Fruit fly (Drosophila melanogaster) whole organism, embryonic: ENCODE results near the gene CG33281.

Source experiments
- Adf1 ChIP-seq: fragments of 200-800 bp; sonication (Bioruptor generic); IDR thresholded peaks from 2 replicates; pipeline ENCODE4 v1.3.6; 2022; ENCODE audit warnings: missing biosample characterization, missing genetic modification characterization
- Bdp1 ChIP-seq: fragments of 200-800 bp; sonication (Bioruptor generic); optimal IDR thresholded peaks from 3 replicates; lab custom pipeline; 2016; ENCODE audit warnings: missing biosample characterization, missing genetic modification characterization
- CG10209 ChIP-seq: fragments of 200-800 bp; sonication (Bioruptor generic); optimal IDR thresholded peaks from 3 replicates; lab custom pipeline; 2017; ENCODE audit warnings: missing biosample characterization, mild to moderate bottlenecking, missing genetic modification characterization, missing genetic modification reagents
- CG10321 ChIP-seq: fragments of 200-800 bp; sonication (Bioruptor generic); IDR thresholded peaks from 2 replicates; pipeline ENCODE4 v1.3.6; 2022; ENCODE audit warnings: missing biosample characterization, missing genetic modification characterization
- CG10431 ChIP-seq: fragments of 200-800 bp; sonication (Bioruptor generic); optimal IDR thresholded peaks from 3 replicates; lab custom pipeline; 2018; ENCODE audit warnings: missing biosample characterization, mild to moderate bottlenecking, missing genetic modification characterization
- CG10543 ChIP-seq: fragments of 200-800 bp; sonication (Bioruptor generic); optimal IDR thresholded peaks from 3 replicates; lab custom pipeline; 2017; ENCODE audit warnings: missing biosample characterization, mild to moderate bottlenecking, missing genetic modification characterization, moderate library complexity
- CG12071 ChIP-seq: fragments of 200-800 bp; sonication (Bioruptor generic); optimal IDR thresholded peaks from 3 replicates; lab custom pipeline; 2018; ENCODE audit warnings: missing biosample characterization, mild to moderate bottlenecking, missing genetic modification characterization
- CG13287 ChIP-seq: fragments of 200-800 bp; sonication (Bioruptor generic); IDR thresholded peaks from 2 replicates; pipeline ENCODE4 v1.3.6; 2022; ENCODE audit warnings: missing biosample characterization, missing genetic modification characterization; ENCODE audit not compliant: partially characterized antibody
- CG13424 ChIP-seq: fragments of 200-800 bp; sonication (Bioruptor generic); optimal IDR thresholded peaks from 2 replicates; lab custom pipeline; 2019; ENCODE audit warnings: missing biosample characterization, mild to moderate bottlenecking, missing genetic modification characterization, moderate library complexity
- CG14014 ChIP-seq: fragments of 200-800 bp; sonication (Bioruptor generic); IDR thresholded peaks from 2 replicates; pipeline ENCODE4 v1.3.6; 2022; ENCODE audit warnings: missing biosample characterization, missing genetic modification characterization
- CG15479 ChIP-seq: fragments of 200-800 bp; sonication (Bioruptor generic); optimal IDR thresholded peaks from 3 replicates; lab custom pipeline; 2019; ENCODE audit warnings: missing biosample characterization, mild to moderate bottlenecking, missing genetic modification characterization, moderate library complexity
- CG1647 ChIP-seq: fragments of 200-800 bp; sonication (Bioruptor generic); optimal IDR thresholded peaks from 3 replicates; lab custom pipeline; 2016; ENCODE audit warnings: missing biosample characterization, missing genetic modification characterization
- CG18476 ChIP-seq: fragments of 200-800 bp; sonication (Bioruptor generic); optimal IDR thresholded peaks from 2 replicates; lab custom pipeline; 2016; ENCODE audit warnings: missing biosample characterization, mild to moderate bottlenecking, missing genetic modification characterization
- CG2129 ChIP-seq: fragments of 200-800 bp; sonication (Bioruptor generic); IDR thresholded peaks from 2 replicates; pipeline ENCODE4 v1.3.6; 2022; ENCODE audit warnings: missing biosample characterization, missing genetic modification characterization; ENCODE audit not compliant: partially characterized antibody
- CG31224 ChIP-seq: fragments of 200-800 bp; sonication (Bioruptor generic); IDR thresholded peaks from 2 replicates; pipeline ENCODE4 v1.3.6; 2022; ENCODE audit warnings: missing biosample characterization, missing genetic modification characterization
- CG34422 ChIP-seq: fragments of 200-800 bp; sonication (Bioruptor generic); IDR thresholded peaks from 3 replicates; pipeline ENCODE4 v1.3.6; 2022; ENCODE audit warnings: missing biosample characterization, missing genetic modification characterization
- CG4617 ChIP-seq: fragments of 200-800 bp; sonication (Bioruptor generic); optimal IDR thresholded peaks from 3 replicates; lab custom pipeline; 2016; ENCODE audit warnings: missing biosample characterization, missing genetic modification characterization, borderline replicate concordance
- CG4730 ChIP-seq: fragments of 200-800 bp; sonication (Bioruptor generic); IDR thresholded peaks from 2 replicates; pipeline ENCODE4 v1.3.6; 2022; ENCODE audit warnings: missing biosample characterization, missing genetic modification characterization
- CG5953 ChIP-seq: fragments of 200-800 bp; sonication (Bioruptor generic); IDR thresholded peaks from 2 replicates; pipeline ENCODE4 v1.3.6; 2022; ENCODE audit warnings: missing biosample characterization, missing genetic modification characterization
- CG6765 ChIP-seq: fragments of 200-800 bp; sonication (Bioruptor generic); optimal IDR thresholded peaks from 3 replicates; lab custom pipeline; 2017; ENCODE audit warnings: missing biosample characterization, mild to moderate bottlenecking, missing genetic modification characterization
- CG7839 ChIP-seq: fragments of 200-800 bp; sonication (Bioruptor generic); optimal IDR thresholded peaks from 3 replicates; lab custom pipeline; 2018; ENCODE audit warnings: missing biosample characterization, mild to moderate bottlenecking, missing genetic modification characterization, moderate library complexity
- D19B ChIP-seq: fragments of 200-800 bp; sonication (Bioruptor generic); optimal IDR thresholded peaks from 2 replicates; lab custom pipeline; 2017; ENCODE audit warnings: missing biosample characterization, mild to moderate bottlenecking, missing genetic modification characterization
- Elba2 ChIP-seq: fragments of 200-800 bp; sonication (Bioruptor generic); optimal IDR thresholded peaks from 3 replicates; lab custom pipeline; 2016; ENCODE audit warnings: missing biosample characterization, missing genetic modification characterization
- Hand ChIP-seq: fragments of 200-800 bp; sonication (Bioruptor generic); optimal IDR thresholded peaks from 2 replicates; lab custom pipeline; 2017; ENCODE audit warnings: mild to moderate bottlenecking, missing biosample characterization, missing genetic modification reagents, missing genetic modification characterization
- Hey ChIP-seq: fragments of 200-800 bp; sonication (Bioruptor generic); optimal IDR thresholded peaks from 3 replicates; lab custom pipeline; 2018; ENCODE audit warnings: missing biosample characterization, mild to moderate bottlenecking, missing genetic modification characterization
- Kr ChIP-seq: fragments of 200-800 bp; sonication (Bioruptor generic); optimal IDR thresholded peaks from 2 replicates; lab custom pipeline; 2017; ENCODE audit warnings: missing biosample characterization, mild to moderate bottlenecking, missing genetic modification characterization
- Lhr ChIP-seq: fragments of 200-800 bp; sonication (Bioruptor generic); optimal IDR thresholded peaks from 3 replicates; lab custom pipeline; 2017; ENCODE audit warnings: mild to moderate bottlenecking, missing biosample characterization, missing genetic modification reagents, missing genetic modification characterization
- Lim3 ChIP-seq: fragments of 200-800 bp; sonication (Bioruptor generic); IDR thresholded peaks from 2 replicates; pipeline ENCODE4 v1.3.6; 2022; ENCODE audit warnings: missing biosample characterization, missing genetic modification characterization
- Mrtf ChIP-seq: fragments of 200-800 bp; sonication (Bioruptor generic); IDR thresholded peaks from 3 replicates; pipeline ENCODE4 v1.3.6; 2022; ENCODE audit warnings: missing biosample characterization, missing genetic modification characterization
- Optix ChIP-seq: fragments of 200-800 bp; sonication (Bioruptor generic); IDR thresholded peaks from 3 replicates; pipeline ENCODE4 v1.3.6; 2022; ENCODE audit warnings: missing biosample characterization, missing genetic modification characterization
- Ravus ChIP-seq: fragments of 200-800 bp; sonication (Bioruptor generic); IDR thresholded peaks from 2 replicates; pipeline ENCODE4 v1.3.6; 2022; ENCODE audit warnings: missing biosample characterization, missing genetic modification characterization
- Rfx ChIP-seq: fragments of 200-800 bp; sonication (Bioruptor generic); IDR thresholded peaks from 2 replicates; pipeline ENCODE4 v1.3.6; 2022; ENCODE audit warnings: missing biosample characterization, missing genetic modification characterization
- Six4 ChIP-seq: fragments of 200-800 bp; sonication (Bioruptor generic); optimal IDR thresholded peaks from 2 replicates; lab custom pipeline; 2016; ENCODE audit warnings: missing biosample characterization, missing genetic modification characterization
- Sox100B ChIP-seq: fragments of 200-800 bp; sonication (Bioruptor generic); optimal IDR thresholded peaks from 3 replicates; lab custom pipeline; 2018; ENCODE audit warnings: missing biosample characterization, mild to moderate bottlenecking, missing genetic modification characterization
- Tbp ChIP-seq: fragments of >200 bp; optimal IDR thresholded peaks from 2 replicates; lab custom pipeline; 2018; ENCODE audit warnings: missing biosample characterization, missing genetic modification characterization
- Vsx1 ChIP-seq: fragments of 200-800 bp; sonication (Bioruptor generic); optimal IDR thresholded peaks from 2 replicates; lab custom pipeline; 2017; ENCODE audit warnings: missing biosample characterization, mild to moderate bottlenecking, missing genetic modification characterization, missing genetic modification reagents
- ab ChIP-seq: fragments of 200-800 bp; sonication (Bioruptor generic); optimal IDR thresholded peaks from 2 replicates; lab custom pipeline; 2016; ENCODE audit warnings: missing biosample characterization, missing genetic modification characterization
- ash1 ChIP-seq: fragments of 200-800 bp; sonication (Bioruptor generic); optimal IDR thresholded peaks from 2 replicates; lab custom pipeline; 2018; ENCODE audit warnings: missing biosample characterization, mild to moderate bottlenecking, missing genetic modification characterization
- bcd ChIP-seq: fragments of 200-800 bp; sonication (Bioruptor generic); optimal IDR thresholded peaks from 2 replicates; lab custom pipeline; 2017; ENCODE audit warnings: missing biosample characterization, mild to moderate bottlenecking, missing genetic modification characterization
- br ChIP-seq: fragments of >200 bp; optimal IDR thresholded peaks from 2 replicates; lab custom pipeline; 2017
- btn ChIP-seq: fragments of 200-800 bp; sonication (Bioruptor generic); optimal IDR thresholded peaks from 2 replicates; lab custom pipeline; 2016; ENCODE audit warnings: missing biosample characterization, missing genetic modification characterization
- chif ChIP-seq, 2 experiments: fragments of 200-800 bp; sonication (Bioruptor generic); optimal IDR thresholded peaks; 3 replicates each; lab custom pipeline; 2016; ENCODE audit warnings: missing biosample characterization in 2 of 2, missing genetic modification characterization in 2 of 2
- dati ChIP-seq: fragments of 200-800 bp; sonication (Bioruptor generic); IDR thresholded peaks from 2 replicates; pipeline ENCODE4 v1.3.6; 2022; ENCODE audit warnings: missing biosample characterization, missing genetic modification characterization
- fd3F ChIP-seq: fragments of 200-800 bp; sonication (Bioruptor generic); optimal IDR thresholded peaks from 2 replicates; lab custom pipeline; 2018; ENCODE audit warnings: missing biosample characterization, mild to moderate bottlenecking, missing genetic modification characterization, moderate library complexity
- fd96Cb ChIP-seq: fragments of 200-800 bp; sonication (Bioruptor generic); optimal IDR thresholded peaks from 2 replicates; lab custom pipeline; 2018; ENCODE audit warnings: missing biosample characterization, mild to moderate bottlenecking, missing genetic modification characterization, moderate library complexity
- h ChIP-seq: fragments of >200 bp; optimal IDR thresholded peaks from 2 replicates; lab custom pipeline; 2017
- mam ChIP-seq: fragments of 200-800 bp; sonication (Bioruptor generic); optimal IDR thresholded peaks from 3 replicates; lab custom pipeline; 2016; ENCODE audit warnings: missing biosample characterization, missing genetic modification characterization
- nom ChIP-seq: fragments of 200-800 bp; sonication (Bioruptor generic); optimal IDR thresholded peaks from 2 replicates; lab custom pipeline; 2017; ENCODE audit warnings: missing biosample characterization, missing genetic modification characterization, mild to moderate bottlenecking, moderate library complexity, missing genetic modification reagents
- shn ChIP-seq: fragments of 200-800 bp; sonication (Bioruptor generic); optimal IDR thresholded peaks from 3 replicates; lab custom pipeline; 2016; ENCODE audit warnings: missing biosample characterization, missing genetic modification characterization
- sim ChIP-seq: fragments of 200-800 bp; sonication (Bioruptor generic); IDR thresholded peaks from 2 replicates; pipeline ENCODE4 v1.3.6; 2022; ENCODE audit warnings: missing biosample characterization, missing genetic modification characterization
- stwl ChIP-seq: fragments of 200-800 bp; sonication (Bioruptor generic); optimal IDR thresholded peaks from 3 replicates; lab custom pipeline; 2018; ENCODE audit warnings: missing biosample characterization, mild to moderate bottlenecking, missing genetic modification characterization, moderate library complexity
- zfh2 ChIP-seq: fragments of 200-800 bp; sonication (Bioruptor generic); optimal IDR thresholded peaks from 2 replicates; lab custom pipeline; 2016; ENCODE audit warnings: missing biosample characterization, missing genetic modification characterization

The CG33281 gene

DNA sequence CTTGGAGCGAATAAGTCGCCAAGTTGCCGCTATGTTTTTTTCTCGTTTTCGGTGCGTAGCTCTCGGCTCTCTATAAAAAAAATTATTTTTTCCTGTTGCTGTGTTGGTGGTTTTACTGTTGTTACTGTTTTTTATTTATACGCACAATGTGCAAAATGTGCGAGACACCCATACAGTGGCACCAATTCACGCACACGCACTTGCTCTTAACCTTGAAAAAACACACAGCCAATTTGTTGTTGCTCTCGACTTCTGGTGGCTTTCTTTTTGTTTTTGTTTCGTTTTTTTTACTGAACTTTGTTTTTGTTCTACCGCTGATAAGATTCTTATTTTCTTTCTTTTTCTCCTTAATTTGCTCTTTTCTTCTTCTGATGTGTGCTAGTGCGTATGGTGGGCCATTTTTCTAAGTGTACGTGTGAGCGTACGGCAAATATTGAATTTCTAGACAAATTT lies 32.2 kb downstream of the CG33281 start (continued):
- peak in 1 of 2 experiments; percentile 57 for TF ChIP-seq chif (GFP tag; optimal IDR thresholded peaks at IDR 0.05; lab: Kevin White, UChicago)
- no peak for TF ChIP-seq Bdp1 (GFP tag; lab: Kevin White, UChicago)
- no peak for TF ChIP-seq Mrtf (GFP tag; lab: Robert Waterston, UW)
- peak; percentile 71; the same call in 1 of the 2 replicates for TF ChIP-seq Rfx (GFP tag; lab: Robert Waterston, UW)
- TF ChIP-seq CG10321 (GFP tag; lab: Robert Waterston, UW), result no peak
- TF ChIP-seq CG10543 (GFP tag; lab: Kevin White, UChicago), result peak; percentile 52
- TF ChIP-seq CG34422 (GFP tag; lab: Robert Waterston, UW), result no peak
- peak; percentile 38 for TF ChIP-seq mam (GFP tag; lab: Kevin White, UChicago)
- TF ChIP-seq fd96Cb (tag; lab: Kevin White, UChicago), result no peak
- no peak for TF ChIP-seq h (lab: Kevin White, UChicago)
- TF ChIP-seq CG4730 (GFP tag; lab: Robert Waterston, UW), result no peak
- TF ChIP-seq CG5953, result no peak
- no peak for TF ChIP-seq CG18476 (GFP tag; lab: Kevin White, UChicago)
- peak; percentile 95 for TF ChIP-seq nom
- TF ChIP-seq CG2129 (GFP tag; lab: Robert Waterston, UW), result no peak
- no peak for TF ChIP-seq Optix
- TF ChIP-seq Sox100B (GFP tag; lab: Kevin White, UChicago), result no peak
- peak; percentile 2 for TF ChIP-seq CG1647 (GFP tag; lab: Kevin White, UChicago)
- TF ChIP-seq CG14014, result 0 out of 2 replicates have a peak, but pooled peaks have one; percentile 22
- TF ChIP-seq Lhr (GFP tag; lab: Kevin White, UChicago), result no peak
- TF ChIP-seq CG6765 (GFP tag; lab: Kevin White, UChicago), result no peak
- TF ChIP-seq Kr (GFP tag; lab: Kevin White, UChicago), result no peak
- no peak for TF ChIP-seq Lim3 (GFP tag; lab: Robert Waterston, UW)
- TF ChIP-seq CG7839 (tag; lab: Kevin White, UChicago), result no peak
- TF ChIP-seq CG10209, result peak; percentile 2
- no peak for TF ChIP-seq btn
- no peak for TF ChIP-seq fd3F
- no peak for TF ChIP-seq D19B (GFP tag; lab: Kevin White, UChicago)
- TF ChIP-seq CG10431 (GFP tag; lab: Kevin White, UChicago), result no peak
- TF ChIP-seq Tbp (GFP tag; lab: Kevin White, UChicago), result no peak
- TF ChIP-seq Ravus (GFP tag; lab: Robert Waterston, UW), result no peak
- TF ChIP-seq CG4617, result no peak
- no peak for TF ChIP-seq bcd (GFP tag; lab: Kevin White, UChicago)
- peak; percentile 18 for TF ChIP-seq Vsx1 (GFP tag; lab: Kevin White, UChicago)
- peak; percentile 13; the same call in 1 of the 2 replicates for TF ChIP-seq Adf1 (GFP tag; lab: Robert Waterston, UW)
- TF ChIP-seq shn (GFP tag; lab: Kevin White, UChicago), result peak; percentile 15
- no peak for TF ChIP-seq ash1 (GFP tag; lab: Kevin White, UChicago)
- TF ChIP-seq Elba2 (GFP tag; lab: Kevin White, UChicago), result no peak
- TF ChIP-seq zfh2 (GFP tag; lab: Kevin White, UChicago), result peak; percentile 24
- no peak for TF ChIP-seq sim
- TF ChIP-seq CG31224 (GFP tag; lab: Robert Waterston, UW), result 0 out of 2 replicates have a peak, but pooled peaks have one; percentile 9
- no peak for TF ChIP-seq ab (GFP tag; lab: Kevin White, UChicago)
- no peak for TF ChIP-seq stwl (tag; lab: Kevin White, UChicago)
- no peak for TF ChIP-seq CG13424 (tag; lab: Kevin White, UChicago)
- TF ChIP-seq br, result no peak
- TF ChIP-seq Hey (tag; lab: Kevin White, UChicago), result no peak
- no peak for TF ChIP-seq Six4
- no peak for TF ChIP-seq dati (GFP tag; lab: Robert Waterston, UW)
- TF ChIP-seq CG13287 (GFP tag; lab: Robert Waterston, UW), result no peak
- TF ChIP-seq CG12071 (GFP tag; lab: Kevin White, UChicago), result no peak
- no peak for TF ChIP-seq CG15479 (GFP tag; lab: Kevin White, UChicago)
- TF ChIP-seq Hand (GFP tag; lab: Kevin White, UChicago), result no peak
